Worm (Caenorhabditis elegans): ENCODE data around the gene metl-2.

DNA sequence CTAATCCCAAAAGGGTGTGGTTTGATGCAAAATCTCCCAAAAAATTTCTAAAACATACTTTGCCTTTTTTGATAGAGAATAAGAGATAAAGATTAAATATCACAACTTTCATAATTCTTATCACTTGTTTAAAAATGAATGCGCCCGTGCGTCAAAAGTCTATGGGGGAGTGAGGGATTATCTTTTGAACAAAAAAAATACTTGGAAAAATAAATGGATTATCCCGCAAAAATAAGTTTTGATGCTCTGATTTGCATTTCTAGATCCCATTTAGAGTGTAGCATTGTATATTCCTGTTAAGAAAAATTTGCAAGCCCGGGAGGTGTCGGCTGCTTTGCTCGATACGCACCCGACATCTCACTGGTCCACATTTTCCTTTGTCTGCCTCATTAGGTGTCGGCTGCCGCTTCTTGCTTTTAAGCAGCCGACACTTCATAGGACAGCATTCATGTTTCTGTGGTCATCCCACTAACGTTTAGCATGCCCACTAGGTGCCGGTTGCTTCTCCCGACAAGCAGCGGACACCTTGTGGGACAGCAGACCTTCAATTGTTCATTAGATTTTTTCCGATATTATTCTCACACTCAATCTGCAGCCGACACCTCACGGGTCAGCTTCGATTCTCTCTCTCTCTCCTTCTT, 34.1 kb upstream of the metl-2 start:
- TF ChIP-seq let-607 (tag; optimal IDR thresholded peaks at IDR 0.05), result no peak
- TF ChIP-seq dpl-1 (GFP tag; optimal IDR thresholded peaks at IDR 0.05), result no peak

Data from whole organism, young adult.